Worm (Caenorhabditis elegans) whole organism, midembryonic: Measurements from ENCODE around the gene grl-12.

Experiments used
- T22C8.4 ChIP-seq: fragments of 200-800 bp; sonication (Bioruptor generic); IDR thresholded peaks from 2 replicates; pipeline ENCODE4 v1.3.6; 2022; ENCODE audit warnings: missing genetic modification characterization, missing compliant biosample characterization
- flt-1 ChIP-seq: fragments of 200-800 bp; sonication (Bioruptor generic); IDR thresholded peaks from 2 replicates; pipeline ENCODE4 v1.3.6; 2022; ENCODE audit warnings: missing genetic modification characterization, missing compliant biosample characterization
- ref-1 ChIP-seq: fragments of 200-800 bp; sonication (Bioruptor generic); conservative IDR thresholded peaks from 2 replicates; pipeline ENCODE4 v1.3.6; 2022; ENCODE audit warnings: missing genetic modification reagents, missing genetic modification characterization, missing compliant biosample characterization
- ztf-23 ChIP-seq: fragments of 200-800 bp; sonication (Bioruptor generic); IDR thresholded peaks from 2 replicates; pipeline ENCODE4 v1.3.6; 2022; ENCODE audit warnings: missing genetic modification reagents, missing genetic modification characterization, missing compliant biosample characterization
- ztf-29 ChIP-seq: fragments of 200-800 bp; sonication (Bioruptor generic); IDR thresholded peaks from 2 replicates; pipeline ENCODE4 v1.3.6; 2022; ENCODE audit warnings: missing genetic modification reagents, missing genetic modification characterization, missing compliant biosample characterization

- TF ChIP-seq ztf-23 = no peak
- no peak for TF ChIP-seq flt-1 (GFP tag; lab: Robert Waterston, UW)
- TF ChIP-seq T22C8.4 (GFP tag; lab: Robert Waterston, UW) = no peak
- TF ChIP-seq ztf-29 (GFP tag; lab: Robert Waterston, UW) = no peak
- TF ChIP-seq ref-1 (GFP tag; lab: Robert Waterston, UW) = no peak
These were observed 50.3 kb downstream of the grl-12 start for ce11 chrV:8586472-8586871.
